Fruit fly (Drosophila melanogaster) whole organism, embryonic: ENCODE data around the gene CG43999.

Experiments
- Adf1 ChIP-seq: fragments of 200-800 bp; sonication (Bioruptor generic); IDR thresholded peaks from 2 replicates; pipeline ENCODE4 v1.3.6; 2022; ENCODE audit warnings: missing biosample characterization, missing genetic modification characterization
- Antp ChIP-seq: fragments of 200-800 bp; sonication (Bioruptor generic); optimal IDR thresholded peaks from 3 replicates; lab custom pipeline; 2016; ENCODE audit warnings: missing biosample characterization, missing genetic modification characterization
- Atf3 ChIP-seq: fragments of 200-800 bp; sonication (Bioruptor generic); optimal IDR thresholded peaks from 3 replicates; lab custom pipeline; 2016; ENCODE audit warnings: missing biosample characterization, missing genetic modification characterization
- Atf6 ChIP-seq: fragments of 200-800 bp; sonication (Bioruptor generic); IDR thresholded peaks from 2 replicates; pipeline ENCODE4 v1.3.6; 2022; ENCODE audit warnings: missing biosample characterization, missing genetic modification characterization
- BEAF-32 ChIP-seq: fragments of 200-800 bp; sonication (Bioruptor generic); optimal IDR thresholded peaks from 3 replicates; lab custom pipeline; 2017; ENCODE audit warnings: missing biosample characterization, missing genetic modification characterization, mild to moderate bottlenecking, moderate library complexity, missing genetic modification reagents
- CG10462 ChIP-seq: fragments of 200-800 bp; sonication (Bioruptor generic); optimal IDR thresholded peaks from 2 replicates; lab custom pipeline; 2016; ENCODE audit warnings: missing biosample characterization, missing genetic modification characterization
- CG10654 ChIP-seq: fragments of 200-800 bp; sonication (Bioruptor generic); optimal IDR thresholded peaks from 2 replicates; lab custom pipeline; 2016; ENCODE audit warnings: missing biosample characterization, missing genetic modification characterization
- CG12155 ChIP-seq: fragments of 200-800 bp; sonication (Bioruptor generic); optimal IDR thresholded peaks from 3 replicates; lab custom pipeline; 2016; ENCODE audit warnings: missing biosample characterization, missing genetic modification characterization
- CG15073 ChIP-seq: fragments of 200-800 bp; sonication (Bioruptor generic); optimal IDR thresholded peaks from 2 replicates; lab custom pipeline; 2016; ENCODE audit warnings: missing biosample characterization, missing genetic modification characterization
- CG17186 ChIP-seq: fragments of 200-800 bp; sonication (Bioruptor generic); optimal IDR thresholded peaks from 3 replicates; lab custom pipeline; 2017; ENCODE audit warnings: missing biosample characterization, missing genetic modification reagents, missing genetic modification characterization
- CG17912 ChIP-seq: fragments of 200-800 bp; sonication (Bioruptor generic); optimal IDR thresholded peaks from 2 replicates; lab custom pipeline; 2018; ENCODE audit warnings: missing biosample characterization, mild to moderate bottlenecking, missing genetic modification characterization
- CG31441 ChIP-seq: fragments of 200-800 bp; sonication (Bioruptor generic); IDR thresholded peaks from 2 replicates; pipeline ENCODE4 v1.3.6; 2022; ENCODE audit warnings: missing biosample characterization, missing genetic modification characterization
- CG4707 ChIP-seq: fragments of 200-800 bp; sonication (Bioruptor generic); optimal IDR thresholded peaks from 2 replicates; lab custom pipeline; 2018; ENCODE audit warnings: missing biosample characterization, mild to moderate bottlenecking, missing genetic modification characterization, moderate library complexity
- CG4730 ChIP-seq: fragments of 200-800 bp; sonication (Bioruptor generic); IDR thresholded peaks from 2 replicates; pipeline ENCODE4 v1.3.6; 2022; ENCODE audit warnings: missing biosample characterization, missing genetic modification characterization
- CG5180 ChIP-seq: fragments of 200-800 bp; sonication (Bioruptor generic); optimal IDR thresholded peaks from 3 replicates; lab custom pipeline; 2017; ENCODE audit warnings: missing biosample characterization, missing genetic modification characterization, mild to moderate bottlenecking, moderate library complexity, missing genetic modification reagents
- Chrac-16 ChIP-seq: fragments of 200-800 bp; sonication (Bioruptor generic); optimal IDR thresholded peaks from 3 replicates; lab custom pipeline; 2016; ENCODE audit warnings: missing biosample characterization, missing genetic modification characterization
- CkIIα-i1 ChIP-seq: fragments of 200-800 bp; sonication (Bioruptor generic); IDR thresholded peaks from 2 replicates; pipeline ENCODE4 v1.3.6; 2022; ENCODE audit warnings: missing biosample characterization, missing genetic modification characterization
- Dbx ChIP-seq: fragments of 200-800 bp; sonication (Bioruptor generic); IDR thresholded peaks from 3 replicates; pipeline ENCODE4 v1.3.6; 2022; ENCODE audit warnings: missing biosample characterization, missing genetic modification characterization
- Ets65A ChIP-seq: fragments of 200-800 bp; sonication (Bioruptor generic); peaks from one replicate; lab custom pipeline; 2016; ENCODE audit warnings: missing biosample characterization, missing genetic modification characterization
- Hand ChIP-seq: fragments of 200-800 bp; sonication (Bioruptor generic); optimal IDR thresholded peaks from 2 replicates; lab custom pipeline; 2017; ENCODE audit warnings: mild to moderate bottlenecking, missing biosample characterization, missing genetic modification reagents, missing genetic modification characterization
- Hsf ChIP-seq: fragments of 200-800 bp; sonication (Bioruptor generic); optimal IDR thresholded peaks from 3 replicates; lab custom pipeline; 2016; ENCODE audit warnings: missing biosample characterization, missing genetic modification characterization
- Lhr ChIP-seq: fragments of 200-800 bp; sonication (Bioruptor generic); optimal IDR thresholded peaks from 3 replicates; lab custom pipeline; 2017; ENCODE audit warnings: mild to moderate bottlenecking, missing biosample characterization, missing genetic modification reagents, missing genetic modification characterization
- Mad ChIP-seq: fragments of 200-800 bp; sonication (Bioruptor generic); optimal IDR thresholded peaks from 2 replicates; lab custom pipeline; 2016; ENCODE audit warnings: missing biosample characterization, missing genetic modification characterization
- NK7.1 ChIP-seq: fragments of 200-800 bp; sonication (Bioruptor generic); optimal IDR thresholded peaks from 3 replicates; lab custom pipeline; 2016; ENCODE audit warnings: missing biosample characterization, missing genetic modification characterization
- Oaz ChIP-seq: fragments of 200-800 bp; sonication (Bioruptor generic); IDR thresholded peaks from 2 replicates; pipeline ENCODE4 v1.3.6; 2022; ENCODE audit warnings: missing biosample characterization, missing genetic modification characterization
- Oli ChIP-seq: fragments of 200-800 bp; sonication (Bioruptor generic); optimal IDR thresholded peaks from 2 replicates; lab custom pipeline; 2018; ENCODE audit warnings: missing biosample characterization, mild to moderate bottlenecking, missing genetic modification characterization, moderate library complexity
- Ravus ChIP-seq: fragments of 200-800 bp; sonication (Bioruptor generic); IDR thresholded peaks from 2 replicates; pipeline ENCODE4 v1.3.6; 2022; ENCODE audit warnings: missing biosample characterization, missing genetic modification characterization
- aop ChIP-seq: fragments of 200-800 bp; sonication (Bioruptor generic); IDR thresholded peaks from 2 replicates; pipeline ENCODE4 v1.3.6; 2022; ENCODE audit warnings: missing biosample characterization, missing genetic modification characterization
- ato ChIP-seq: fragments of 200-800 bp; sonication (Bioruptor generic); IDR thresholded peaks from 2 replicates; pipeline ENCODE4 v1.3.6; 2022; ENCODE audit warnings: missing biosample characterization, missing genetic modification characterization; ENCODE audit not compliant: partially characterized antibody
- bigmax ChIP-seq: fragments of 200-800 bp; sonication (Bioruptor generic); optimal IDR thresholded peaks from 2 replicates; lab custom pipeline; 2018; ENCODE audit warnings: missing biosample characterization, mild to moderate bottlenecking, missing genetic modification characterization
- chn ChIP-seq: fragments of 200-800 bp; sonication (Bioruptor generic); optimal IDR thresholded peaks from 2 replicates; lab custom pipeline; 2016; ENCODE audit warnings: missing biosample characterization, missing genetic modification characterization
- cwo ChIP-seq: fragments of 200-800 bp; sonication (Bioruptor generic); optimal IDR thresholded peaks from 3 replicates; lab custom pipeline; 2017; ENCODE audit warnings: missing biosample characterization, missing genetic modification characterization, mild to moderate bottlenecking, moderate library complexity, missing genetic modification reagents
- emc ChIP-seq: fragments of 200-800 bp; sonication (Bioruptor generic); optimal IDR thresholded peaks from 2 replicates; lab custom pipeline; 2016; ENCODE audit warnings: missing biosample characterization, missing genetic modification characterization
- gce ChIP-seq: fragments of 200-800 bp; sonication (Bioruptor generic); IDR thresholded peaks from 3 replicates; pipeline ENCODE4 v1.3.6; 2022; ENCODE audit warnings: missing biosample characterization, missing genetic modification characterization
- gcm2 ChIP-seq: fragments of 200-800 bp; sonication (Bioruptor generic); optimal IDR thresholded peaks from 2 replicates; lab custom pipeline; 2016; ENCODE audit warnings: missing biosample characterization, missing genetic modification characterization
- gem ChIP-seq: fragments of 200-800 bp; sonication (Bioruptor generic); optimal IDR thresholded peaks from 2 replicates; lab custom pipeline; 2019; ENCODE audit warnings: missing biosample characterization, mild to moderate bottlenecking, missing genetic modification characterization, moderate library complexity
- grau ChIP-seq: fragments of 200-800 bp; optimal IDR thresholded peaks from 3 replicates; lab custom pipeline; 2019; ENCODE audit warnings: missing biosample characterization, mild to moderate bottlenecking, missing genetic modification characterization, moderate library complexity
- hbn ChIP-seq: fragments of 200-800 bp; sonication (Bioruptor generic); IDR thresholded peaks from 2 replicates; pipeline ENCODE4 v1.3.6; 2022; ENCODE audit warnings: missing biosample characterization, missing genetic modification characterization; ENCODE audit not compliant: partially characterized antibody
- hkb ChIP-seq, 2 experiments: fragments of 200-800 bp in 1 of 2; fragments of >200 bp in 1 of 2; sonication (Bioruptor generic) in 1 of 2; IDR thresholded peaks in 1 of 2; optimal IDR thresholded peaks in 1 of 2; 2 replicates each; pipeline versions ENCODE4 v1.3.6 to Lab custom; 2017 to 2022; ENCODE audit warnings: missing biosample characterization in 1 of 2, missing genetic modification characterization in 1 of 2
- lov ChIP-seq, 2 experiments: fragments of 200-800 bp in 1 of 2; fragments of >200 bp in 1 of 2; sonication (Bioruptor generic) in 1 of 2; IDR thresholded peaks in 1 of 2; optimal IDR thresholded peaks in 1 of 2; 2 replicates in 1 of 2; 3 replicates in 1 of 2; pipeline versions ENCODE4 v1.3.6 to Lab custom; 2017 to 2022; ENCODE audit warnings: missing biosample characterization in 1 of 2, missing genetic modification characterization in 1 of 2
- nmo ChIP-seq: fragments of 200-800 bp; sonication (Bioruptor generic); optimal IDR thresholded peaks from 2 replicates; lab custom pipeline; 2018; ENCODE audit warnings: missing biosample characterization, mild to moderate bottlenecking, missing genetic modification characterization, moderate library complexity
- nom ChIP-seq: fragments of 200-800 bp; sonication (Bioruptor generic); optimal IDR thresholded peaks from 2 replicates; lab custom pipeline; 2017; ENCODE audit warnings: missing biosample characterization, missing genetic modification characterization, mild to moderate bottlenecking, moderate library complexity, missing genetic modification reagents
- phol ChIP-seq: fragments of 200-800 bp; sonication (Bioruptor generic); optimal IDR thresholded peaks from 3 replicates; lab custom pipeline; 2018; ENCODE audit warnings: missing biosample characterization, mild to moderate bottlenecking, missing genetic modification characterization, moderate library complexity
- pros ChIP-seq: fragments of 200-800 bp; sonication (Bioruptor generic); optimal IDR thresholded peaks from 3 replicates; lab custom pipeline; 2019; ENCODE audit warnings: missing biosample characterization, mild to moderate bottlenecking, missing genetic modification characterization, moderate library complexity
- repo ChIP-seq: fragments of 200-800 bp; sonication (Bioruptor generic); optimal IDR thresholded peaks from 2 replicates; lab custom pipeline; 2016; ENCODE audit warnings: missing biosample characterization, missing genetic modification characterization
- slbo ChIP-seq: fragments of 200-800 bp; sonication (Bioruptor generic); IDR thresholded peaks from 2 replicates; pipeline ENCODE4 v1.3.6; 2022; ENCODE audit warnings: missing biosample characterization, missing genetic modification characterization
- sob ChIP-seq: fragments of 200-800 bp; sonication (Bioruptor generic); IDR thresholded peaks from 2 replicates; pipeline ENCODE4 v1.3.6; 2022; ENCODE audit warnings: missing biosample characterization, missing genetic modification characterization
- sqz ChIP-seq: fragments of 200-800 bp; sonication (Bioruptor generic); optimal IDR thresholded peaks from 3 replicates; lab custom pipeline; 2018; ENCODE audit warnings: missing biosample characterization, mild to moderate bottlenecking, missing genetic modification characterization
- tin ChIP-seq: fragments of 200-800 bp; sonication (Bioruptor generic); optimal IDR thresholded peaks from 3 replicates; lab custom pipeline; 2016; ENCODE audit warnings: missing biosample characterization, missing genetic modification characterization

Gene CG43999

dm6 chr3R:23920874-23921539, 7.8 kb downstream of the CG43999 start (continued):
- TF ChIP-seq phol (tag; lab: Kevin White, UChicago) (peak; percentile 16), lov (optimal IDR thresholded peaks at IDR 0.05; lab: Kevin White, UChicago) (no peak), lov (GFP tag; IDR thresholded peaks at IDR 0.05; lab: Robert Waterston, UW) (no peak), Oaz (GFP tag; lab: Robert Waterston, UW) (no peak), nmo (no peak), CG12155 (GFP tag; lab: Kevin White, UChicago) (no peak), cwo (GFP tag; lab: Kevin White, UChicago) (peak; percentile 53), gce (GFP tag; lab: Robert Waterston, UW) (no peak), CG17186 (GFP tag; lab: Kevin White, UChicago) (no peak), CG4730 (0 out of 2 replicates have a peak, but pooled peaks have one; percentile 15), aop (GFP tag; lab: Robert Waterston, UW) (no peak), grau (tag; lab: Kevin White, UChicago) (peak; percentile 58), Hand (peak; percentile 22), sob (GFP tag; lab: Robert Waterston, UW) (peak; percentile 71), slbo (GFP tag; lab: Robert Waterston, UW) (peak; percentile 87), NK7.1 (GFP tag; lab: Kevin White, UChicago) (no peak), CG10462 (no peak), pros (GFP tag; lab: Kevin White, UChicago) (no peak), bigmax (GFP tag; lab: Kevin White, UChicago) (no peak), Ets65A (GFP tag; lab: Kevin White, UChicago) (peak; percentile 94), gem (peak; percentile 39), Mad (no peak), CG31441 (GFP tag; lab: Robert Waterston, UW) (no peak), chn (GFP tag; lab: Kevin White, UChicago) (peak; percentile 34), gcm2 (GFP tag; lab: Kevin White, UChicago) (no peak), hkb (optimal IDR thresholded peaks at IDR 0.05; lab: Kevin White, UChicago) (no peak), hkb (GFP tag; IDR thresholded peaks at IDR 0.05; lab: Robert Waterston, UW) (no peak; the same call in 1 of the 2 replicates), Oli (tag; lab: Kevin White, UChicago) (no peak), BEAF-32 (GFP tag; lab: Kevin White, UChicago) (no peak), emc (no peak), CG5180 (GFP tag; lab: Kevin White, UChicago) (no peak), CG17912 (GFP tag; lab: Kevin White, UChicago) (no peak), Atf3 (GFP tag; lab: Kevin White, UChicago) (no peak), Lhr (GFP tag; lab: Kevin White, UChicago) (no peak), Atf6 (peak; percentile 79), CkIIα-i1 (GFP tag; lab: Robert Waterston, UW) (no peak), Dbx (GFP tag; lab: Robert Waterston, UW) (peak; percentile 78; the same call in 2 of the 3 replicates), Hsf (GFP tag; lab: Kevin White, UChicago) (peak; percentile 17), nom (peak; percentile 58), Adf1 (GFP tag; lab: Robert Waterston, UW) (peak; percentile 60), tin (GFP tag; lab: Kevin White, UChicago) (peak; percentile 20), Ravus (GFP tag; lab: Robert Waterston, UW) (no peak), CG15073 (GFP tag; lab: Kevin White, UChicago) (no peak), CG10654 (no peak), Chrac-16 (GFP tag; lab: Kevin White, UChicago) (peak; percentile 9), CG4707 (no peak), sqz (GFP tag; lab: Kevin White, UChicago) (no peak), hbn (GFP tag; lab: Robert Waterston, UW) (no peak), repo (no peak), Antp (GFP tag; lab: Kevin White, UChicago) (peak; percentile 40), ato (no peak)
